Fruit fly (Drosophila melanogaster) whole organism, embryonic: Measurements from ENCODE around the gene abs.
A peak's percentile ranks its signal among the peaks of the same experiment; 100 is the strongest.

Experiments used
- CG10565 ChIP-seq: fragments of 200-800 bp; sonication (Bioruptor generic); optimal IDR thresholded peaks from 3 replicates; lab custom pipeline; 2016; ENCODE audit warnings: missing biosample characterization, mild to moderate bottlenecking, missing genetic modification characterization
- CG10979 ChIP-seq: fragments of 200-800 bp; sonication (Bioruptor generic); optimal IDR thresholded peaks from 2 replicates; lab custom pipeline; 2018; ENCODE audit warnings: missing biosample characterization, mild to moderate bottlenecking, missing genetic modification characterization, moderate library complexity
- CG11723 ChIP-seq: fragments of 200-800 bp; sonication (Bioruptor generic); optimal IDR thresholded peaks from 2 replicates; lab custom pipeline; 2017; ENCODE audit warnings: missing biosample characterization, mild to moderate bottlenecking, missing genetic modification characterization
- CG12104 ChIP-seq: fragments of 200-800 bp; sonication (Bioruptor generic); optimal IDR thresholded peaks from 3 replicates; lab custom pipeline; 2016; ENCODE audit warnings: missing biosample characterization, missing genetic modification characterization
- CG12155 ChIP-seq: fragments of 200-800 bp; sonication (Bioruptor generic); optimal IDR thresholded peaks from 3 replicates; lab custom pipeline; 2016; ENCODE audit warnings: missing biosample characterization, missing genetic modification characterization
- CG12219 ChIP-seq: fragments of 200-800 bp; sonication (Bioruptor generic); optimal IDR thresholded peaks from 3 replicates; lab custom pipeline; 2018; ENCODE audit warnings: missing biosample characterization, mild to moderate bottlenecking, missing genetic modification characterization
- CG14441 ChIP-seq: fragments of 200-800 bp; sonication (Bioruptor generic); IDR thresholded peaks from 2 replicates; pipeline ENCODE4 v1.3.6; 2022; ENCODE audit warnings: missing biosample characterization, missing genetic modification characterization
- CG16779 ChIP-seq: fragments of 200-800 bp; sonication (Bioruptor generic); IDR thresholded peaks from 2 replicates; pipeline ENCODE4 v1.3.6; 2022; ENCODE audit warnings: missing biosample characterization, missing genetic modification characterization
- CG17612 ChIP-seq: fragments of 200-800 bp; sonication (Bioruptor generic); IDR thresholded peaks from 2 replicates; pipeline ENCODE4 v1.3.6; 2022; ENCODE audit warnings: missing biosample characterization, missing genetic modification characterization
- CG17802 ChIP-seq: fragments of 200-800 bp; sonication (Bioruptor generic); optimal IDR thresholded peaks from 2 replicates; lab custom pipeline; 2018; ENCODE audit warnings: missing biosample characterization, mild to moderate bottlenecking, missing genetic modification characterization, moderate library complexity
- CG31388 ChIP-seq: fragments of 200-800 bp; sonication (Bioruptor generic); optimal IDR thresholded peaks from 2 replicates; lab custom pipeline; 2016; ENCODE audit warnings: missing biosample characterization, missing genetic modification characterization
- CG33557 ChIP-seq: fragments of 200-800 bp; sonication (Bioruptor generic); optimal IDR thresholded peaks from 2 replicates; lab custom pipeline; 2019; ENCODE audit warnings: missing biosample characterization, mild to moderate bottlenecking, missing genetic modification characterization, moderate library complexity
- CG34376 ChIP-seq: fragments of 200-800 bp; sonication (Bioruptor generic); optimal IDR thresholded peaks from 2 replicates; lab custom pipeline; 2018; ENCODE audit warnings: missing biosample characterization, mild to moderate bottlenecking, missing genetic modification characterization
- CG34422 ChIP-seq: fragments of 200-800 bp; sonication (Bioruptor generic); IDR thresholded peaks from 3 replicates; pipeline ENCODE4 v1.3.6; 2022; ENCODE audit warnings: missing biosample characterization, missing genetic modification characterization
- CG3726 ChIP-seq: fragments of 200-800 bp; sonication (Bioruptor generic); IDR thresholded peaks from 3 replicates; pipeline ENCODE4, ENCODE4 v1.3.6; 2022; ENCODE audit warnings: missing biosample characterization, missing genetic modification characterization
- CG5953 ChIP-seq: fragments of 200-800 bp; sonication (Bioruptor generic); IDR thresholded peaks from 2 replicates; pipeline ENCODE4 v1.3.6; 2022; ENCODE audit warnings: missing biosample characterization, missing genetic modification characterization
- CG7271 ChIP-seq: fragments of 200-800 bp; sonication (Bioruptor generic); optimal IDR thresholded peaks from 2 replicates; lab custom pipeline; 2018; ENCODE audit warnings: missing biosample characterization, mild to moderate bottlenecking, missing genetic modification characterization, moderate library complexity
- CG8924 ChIP-seq: fragments of 200-800 bp; optimal IDR thresholded peaks from 3 replicates; lab custom pipeline; 2019; ENCODE audit warnings: missing biosample characterization, mild to moderate bottlenecking, missing genetic modification characterization, moderate library complexity
- CG9876 ChIP-seq: fragments of 200-800 bp; sonication (Bioruptor generic); optimal IDR thresholded peaks from 2 replicates; lab custom pipeline; 2016; ENCODE audit warnings: missing biosample characterization, missing genetic modification characterization
- Dip2 ChIP-seq: fragments of 200-800 bp; sonication (Bioruptor generic); IDR thresholded peaks from 2 replicates; pipeline ENCODE4 v1.3.6; 2022; ENCODE audit warnings: missing biosample characterization, missing genetic modification characterization
- E2f1 ChIP-seq: fragments of 200-800 bp; sonication (Bioruptor generic); IDR thresholded peaks from 2 replicates; pipeline ENCODE4 v1.3.6; 2022; ENCODE audit warnings: missing biosample characterization, missing genetic modification characterization
- Fer1 ChIP-seq: fragments of 200-800 bp; sonication (Bioruptor generic); optimal IDR thresholded peaks from 2 replicates; lab custom pipeline; 2017; ENCODE audit warnings: missing biosample characterization, mild to moderate bottlenecking, missing genetic modification characterization
- Hr78 ChIP-seq, 2 experiments: fragments of 200-800 bp in 1 of 2; fragments of >200 bp in 1 of 2; sonication (Bioruptor generic) in 1 of 2; optimal IDR thresholded peaks; 2 replicates each; lab custom pipeline; 2017 to 2019; ENCODE audit warnings: missing biosample characterization in 2 of 2, missing genetic modification characterization in 2 of 2, mild to moderate bottlenecking in 1 of 2, moderate library complexity in 1 of 2
- Lhr ChIP-seq: fragments of 200-800 bp; sonication (Bioruptor generic); optimal IDR thresholded peaks from 3 replicates; lab custom pipeline; 2017; ENCODE audit warnings: mild to moderate bottlenecking, missing biosample characterization, missing genetic modification reagents, missing genetic modification characterization
- MESR4 ChIP-seq: fragments of 200-800 bp; sonication (Bioruptor generic); optimal IDR thresholded peaks from 2 replicates; lab custom pipeline; 2018; ENCODE audit warnings: missing biosample characterization, mild to moderate bottlenecking, missing genetic modification characterization, moderate library complexity
- Myb ChIP-seq: fragments of 200-800 bp; sonication (Bioruptor generic); optimal IDR thresholded peaks from 2 replicates; lab custom pipeline; 2016; ENCODE audit warnings: missing biosample characterization, missing genetic modification characterization
- NC2β ChIP-seq: fragments of 200-800 bp; sonication (Bioruptor generic); optimal IDR thresholded peaks from 2 replicates; lab custom pipeline; 2016; ENCODE audit warnings: missing biosample characterization, missing genetic modification characterization
- NfI ChIP-seq: fragments of 200-800 bp; sonication (Bioruptor generic); optimal IDR thresholded peaks from 3 replicates; lab custom pipeline; 2018; ENCODE audit warnings: missing biosample characterization, mild to moderate bottlenecking, missing genetic modification characterization, moderate library complexity
- Opbp ChIP-seq: fragments of 200-800 bp; sonication (Bioruptor generic); IDR thresholded peaks from 3 replicates; pipeline ENCODE4 v1.3.6; 2022; ENCODE audit warnings: missing biosample characterization, missing genetic modification characterization; ENCODE audit not compliant: partially characterized antibody
- Ravus ChIP-seq: fragments of 200-800 bp; sonication (Bioruptor generic); IDR thresholded peaks from 2 replicates; pipeline ENCODE4 v1.3.6; 2022; ENCODE audit warnings: missing biosample characterization, missing genetic modification characterization
- Side ChIP-seq: fragments of 200-800 bp; sonication (Bioruptor generic); optimal IDR thresholded peaks from 2 replicates; lab custom pipeline; 2016; ENCODE audit warnings: missing biosample characterization, missing genetic modification characterization
- Spps ChIP-seq: fragments of 200-800 bp; sonication (Bioruptor generic); optimal IDR thresholded peaks from 2 replicates; lab custom pipeline; 2018; ENCODE audit warnings: missing biosample characterization, mild to moderate bottlenecking, missing genetic modification characterization
- ab ChIP-seq: fragments of 200-800 bp; sonication (Bioruptor generic); optimal IDR thresholded peaks from 2 replicates; lab custom pipeline; 2016; ENCODE audit warnings: missing biosample characterization, missing genetic modification characterization
- corto ChIP-seq: fragments of 200-800 bp; sonication (Bioruptor generic); optimal IDR thresholded peaks from 2 replicates; lab custom pipeline; 2016; ENCODE audit warnings: missing biosample characterization, mild to moderate bottlenecking, missing genetic modification characterization, moderate library complexity
- crc ChIP-seq: fragments of 200-800 bp; sonication (Bioruptor generic); optimal IDR thresholded peaks from 2 replicates; lab custom pipeline; 2016; ENCODE audit warnings: missing biosample characterization, missing genetic modification characterization
- da ChIP-seq: fragments of 200-800 bp; sonication (Bioruptor generic); optimal IDR thresholded peaks from 2 replicates; lab custom pipeline; 2016; ENCODE audit warnings: missing biosample characterization, missing genetic modification characterization
- disco-r ChIP-seq: fragments of 200-800 bp; sonication (Bioruptor generic); optimal IDR thresholded peaks from 2 replicates; lab custom pipeline; 2016; ENCODE audit warnings: missing biosample characterization, missing genetic modification characterization
- fd3F ChIP-seq: fragments of 200-800 bp; sonication (Bioruptor generic); optimal IDR thresholded peaks from 2 replicates; lab custom pipeline; 2018; ENCODE audit warnings: missing biosample characterization, mild to moderate bottlenecking, missing genetic modification characterization, moderate library complexity
- her ChIP-seq: fragments of 200-800 bp; sonication (Bioruptor generic); optimal IDR thresholded peaks from 2 replicates; lab custom pipeline; 2016; ENCODE audit warnings: missing biosample characterization, missing genetic modification characterization
- jigr1 ChIP-seq: fragments of 200-800 bp; sonication (Bioruptor generic); IDR thresholded peaks from 3 replicates; pipeline ENCODE4 v1.3.6; 2022; ENCODE audit warnings: missing biosample characterization, missing genetic modification characterization
- jing ChIP-seq: fragments of 200-800 bp; sonication (Bioruptor generic); optimal IDR thresholded peaks from 2 replicates; lab custom pipeline; 2018; ENCODE audit warnings: missing biosample characterization, mild to moderate bottlenecking, missing genetic modification characterization
- kay ChIP-seq: fragments of 200-800 bp; sonication (Bioruptor generic); optimal IDR thresholded peaks from 2 replicates; lab custom pipeline; 2016; ENCODE audit warnings: missing biosample characterization, missing genetic modification characterization
- lmd ChIP-seq: fragments of 200-800 bp; sonication (Bioruptor generic); IDR thresholded peaks from 2 replicates; pipeline ENCODE4 v1.3.6; 2022; ENCODE audit warnings: missing biosample characterization, missing genetic modification characterization
- nau ChIP-seq: fragments of 200-800 bp; sonication (Bioruptor generic); optimal IDR thresholded peaks from 3 replicates; lab custom pipeline; 2017; ENCODE audit warnings: missing biosample characterization, mild to moderate bottlenecking, missing genetic modification characterization, missing genetic modification reagents
- oc ChIP-seq: fragments of 200-800 bp; sonication (Bioruptor generic); optimal IDR thresholded peaks from 2 replicates; lab custom pipeline; 2018; ENCODE audit warnings: missing biosample characterization, mild to moderate bottlenecking, missing genetic modification characterization, moderate library complexity
- pb ChIP-seq: fragments of 200-800 bp; sonication (Bioruptor generic); optimal IDR thresholded peaks from 3 replicates; lab custom pipeline; 2016; ENCODE audit warnings: missing biosample characterization, missing genetic modification characterization
- pum ChIP-seq: fragments of 200-800 bp; sonication (Bioruptor generic); optimal IDR thresholded peaks from 2 replicates; lab custom pipeline; 2016; ENCODE audit warnings: missing biosample characterization, missing genetic modification characterization
- row ChIP-seq: fragments of 200-800 bp; sonication (Bioruptor generic); IDR thresholded peaks from 3 replicates; pipeline ENCODE4 v1.3.6; 2022; ENCODE audit warnings: missing biosample characterization, missing genetic modification characterization
- scrt ChIP-seq: fragments of 200-800 bp; sonication (Bioruptor generic); optimal IDR thresholded peaks from 2 replicates; lab custom pipeline; 2018; ENCODE audit warnings: missing biosample characterization, mild to moderate bottlenecking, missing genetic modification characterization, moderate library complexity
- twi ChIP-seq: fragments of 200-800 bp; optimal IDR thresholded peaks from 2 replicates; lab custom pipeline; 2019; ENCODE audit warnings: missing biosample characterization, mild to moderate bottlenecking, missing genetic modification characterization, moderate library complexity
- wek ChIP-seq: fragments of 200-800 bp; sonication (Bioruptor generic); optimal IDR thresholded peaks from 3 replicates; lab custom pipeline; 2018; ENCODE audit warnings: missing biosample characterization, mild to moderate bottlenecking, missing genetic modification characterization, moderate library complexity

The abs gene

DNA sequence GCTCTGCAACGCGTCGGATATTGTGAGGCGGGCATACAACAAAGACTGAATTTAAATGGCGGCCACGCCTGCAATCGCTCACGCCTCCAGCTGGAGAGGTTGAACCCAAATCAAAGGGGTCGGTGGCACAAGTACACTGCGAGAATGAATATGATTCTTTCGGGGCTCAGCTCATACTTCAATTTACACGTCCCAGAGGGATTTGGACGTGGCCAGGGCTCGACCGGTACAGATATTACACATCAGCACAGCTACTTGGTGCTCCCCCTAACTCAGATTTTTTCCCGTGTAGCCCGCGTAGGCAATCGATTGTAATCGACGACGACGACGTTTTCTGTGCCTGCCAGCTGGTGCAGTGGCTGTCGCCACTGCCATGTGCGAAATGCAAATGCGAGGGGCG lies 18.8 kb upstream of the abs start (continued):
- peak; percentile 80; the same call in 2 of the 3 replicates for TF ChIP-seq CG3726
- peak; percentile 90 for TF ChIP-seq lmd (GFP tag; lab: Robert Waterston, UW)
- TF ChIP-seq CG10565 (GFP tag; lab: Kevin White, UChicago) = no peak
- TF ChIP-seq Myb = peak; percentile 46
- no peak for TF ChIP-seq CG7271 (tag; lab: Kevin White, UChicago)
- TF ChIP-seq E2f1 (GFP tag; lab: Robert Waterston, UW) = peak; percentile 87
- TF ChIP-seq da (GFP tag; lab: Kevin White, UChicago) = no peak
- peak; percentile 73 for TF ChIP-seq CG12219
- no peak for TF ChIP-seq twi (tag; lab: Kevin White, UChicago)
- TF ChIP-seq CG5953 (GFP tag; lab: Robert Waterston, UW) = peak; percentile 88
- TF ChIP-seq Dip2 (GFP tag; lab: Robert Waterston, UW) = peak; percentile 39; the same call in 1 of the 2 replicates
- TF ChIP-seq MESR4 (GFP tag; lab: Kevin White, UChicago) = no peak
- peak; percentile 48 for TF ChIP-seq CG12155
- peak; percentile 67 for TF ChIP-seq Fer1 (GFP tag; lab: Kevin White, UChicago)
- TF ChIP-seq jigr1 (GFP tag; lab: Robert Waterston, UW) = peak; percentile 83
- TF ChIP-seq CG33557 (GFP tag; lab: Kevin White, UChicago) = no peak
- peak; percentile 70 for TF ChIP-seq NfI (GFP tag; lab: Kevin White, UChicago)
- peak; percentile 92 for TF ChIP-seq CG14441 (GFP tag; lab: Robert Waterston, UW)
- TF ChIP-seq oc = peak; percentile 79
- TF ChIP-seq corto (GFP tag; lab: Kevin White, UChicago) = no peak
- TF ChIP-seq ab (GFP tag; lab: Kevin White, UChicago) = peak; percentile 23
- peak; percentile 54 for TF ChIP-seq fd3F (GFP tag; lab: Kevin White, UChicago)
- peak; percentile 64 for TF ChIP-seq CG8924 (tag; lab: Kevin White, UChicago)
- TF ChIP-seq CG34422 (GFP tag; lab: Robert Waterston, UW) = peak; percentile 90
- TF ChIP-seq nau = peak; percentile 66
- peak; percentile 22 for TF ChIP-seq scrt
- peak; percentile 69 for TF ChIP-seq Side
- TF ChIP-seq Hr78 (GFP tag; optimal IDR thresholded peaks at IDR 0.05; lab: Kevin White, UChicago) = peak in 1 of 2 experiments; percentile 78
- TF ChIP-seq CG12104 = peak; percentile 20
- no peak for TF ChIP-seq CG34376 (GFP tag; lab: Kevin White, UChicago)
- peak; percentile 70 for TF ChIP-seq her (GFP tag; lab: Kevin White, UChicago)
- peak; percentile 69; the same call in 1 of the 2 replicates for TF ChIP-seq CG17612 (GFP tag; lab: Robert Waterston, UW)
- peak; percentile 3 for TF ChIP-seq Spps (tag; lab: Kevin White, UChicago)
- peak; percentile 54 for TF ChIP-seq CG9876 (GFP tag; lab: Kevin White, UChicago)
- TF ChIP-seq CG31388 (GFP tag; lab: Kevin White, UChicago) = peak; percentile 40
- peak; percentile 69 for TF ChIP-seq CG11723 (GFP tag; lab: Kevin White, UChicago)
- peak; percentile 76 for TF ChIP-seq pum (GFP tag; lab: Kevin White, UChicago)
- no peak for TF ChIP-seq Opbp (GFP tag; lab: Robert Waterston, UW)
- TF ChIP-seq wek (GFP tag; lab: Kevin White, UChicago) = peak; percentile 37
- peak; percentile 67 for TF ChIP-seq CG10979
- TF ChIP-seq kay (GFP tag; lab: Kevin White, UChicago) = peak; percentile 53
- TF ChIP-seq NC2β (GFP tag; lab: Kevin White, UChicago) = peak; percentile 58
- TF ChIP-seq crc (GFP tag; lab: Kevin White, UChicago) = peak; percentile 32
- no peak for TF ChIP-seq Ravus (GFP tag; lab: Robert Waterston, UW)
- TF ChIP-seq pb (GFP tag; lab: Kevin White, UChicago) = peak; percentile 76
- peak; percentile 11 for TF ChIP-seq disco-r
- TF ChIP-seq CG16779 (GFP tag; lab: Robert Waterston, UW) = 0 out of 2 replicates have a peak, but pooled peaks have one; percentile 51
- peak; percentile 84 for TF ChIP-seq row (GFP tag; lab: Robert Waterston, UW)
- peak; percentile 29 for TF ChIP-seq Lhr (GFP tag; lab: Kevin White, UChicago)
- TF ChIP-seq CG17802 = peak; percentile 45
- TF ChIP-seq jing (GFP tag; lab: Kevin White, UChicago) = peak; percentile 78
